Fruit fly (Drosophila melanogaster) whole organism, embryonic: Measurements from ENCODE around the gene smash.

Experiments used
- BEAF-32 ChIP-seq: fragments of 200-800 bp; sonication (Bioruptor generic); optimal IDR thresholded peaks from 3 replicates; lab custom pipeline; 2017; ENCODE audit warnings: missing biosample characterization, missing genetic modification characterization, mild to moderate bottlenecking, moderate library complexity, missing genetic modification reagents
- Blimp-1 ChIP-seq: fragments of 200-800 bp; sonication (Bioruptor generic); optimal IDR thresholded peaks from 3 replicates; lab custom pipeline; 2018; ENCODE audit warnings: missing biosample characterization, missing genetic modification characterization, mild to moderate bottlenecking, moderate library complexity, missing genetic modification reagents
- BtbVII ChIP-seq: fragments of 200-800 bp; sonication (Bioruptor generic); optimal IDR thresholded peaks from 3 replicates; lab custom pipeline; 2017; ENCODE audit warnings: missing biosample characterization, mild to moderate bottlenecking, missing genetic modification characterization
- CG10462 ChIP-seq: fragments of 200-800 bp; sonication (Bioruptor generic); optimal IDR thresholded peaks from 2 replicates; lab custom pipeline; 2016; ENCODE audit warnings: missing biosample characterization, missing genetic modification characterization
- CG10979 ChIP-seq: fragments of 200-800 bp; sonication (Bioruptor generic); optimal IDR thresholded peaks from 2 replicates; lab custom pipeline; 2018; ENCODE audit warnings: missing biosample characterization, mild to moderate bottlenecking, missing genetic modification characterization, moderate library complexity
- CG11504 ChIP-seq: fragments of 200-800 bp; sonication (Bioruptor generic); optimal IDR thresholded peaks from 3 replicates; lab custom pipeline; 2019; ENCODE audit warnings: missing biosample characterization, mild to moderate bottlenecking, missing genetic modification characterization, moderate library complexity
- CG12155 ChIP-seq: fragments of 200-800 bp; sonication (Bioruptor generic); optimal IDR thresholded peaks from 3 replicates; lab custom pipeline; 2016; ENCODE audit warnings: missing biosample characterization, missing genetic modification characterization
- CG15073 ChIP-seq: fragments of 200-800 bp; sonication (Bioruptor generic); optimal IDR thresholded peaks from 2 replicates; lab custom pipeline; 2016; ENCODE audit warnings: missing biosample characterization, missing genetic modification characterization
- CG18262 ChIP-seq: fragments of 200-800 bp; optimal IDR thresholded peaks from 3 replicates; lab custom pipeline; 2019; ENCODE audit warnings: missing biosample characterization, mild to moderate bottlenecking, missing genetic modification characterization, moderate library complexity
- CG2678 ChIP-seq: fragments of 200-800 bp; sonication (Bioruptor generic); optimal IDR thresholded peaks from 3 replicates; lab custom pipeline; 2019; ENCODE audit warnings: missing biosample characterization, mild to moderate bottlenecking, missing genetic modification characterization, moderate library complexity
- CG2875 ChIP-seq: fragments of 200-800 bp; sonication (Bioruptor generic); optimal IDR thresholded peaks from 2 replicates; lab custom pipeline; 2017; ENCODE audit warnings: missing biosample characterization, mild to moderate bottlenecking, missing genetic modification characterization, missing genetic modification reagents
- CG30403 ChIP-seq: fragments of 200-800 bp; sonication (Bioruptor generic); optimal IDR thresholded peaks from 3 replicates; lab custom pipeline; 2016; ENCODE audit warnings: missing biosample characterization, missing genetic modification characterization
- CG32772 ChIP-seq: fragments of 200-800 bp; sonication (Bioruptor generic); IDR thresholded peaks from 2 replicates; pipeline ENCODE4 v1.3.6; 2022; ENCODE audit warnings: missing biosample characterization, missing genetic modification characterization
- CG3281 ChIP-seq: fragments of 200-800 bp; sonication (Bioruptor generic); optimal IDR thresholded peaks from 3 replicates; lab custom pipeline; 2017; ENCODE audit warnings: missing biosample characterization, mild to moderate bottlenecking, missing genetic modification characterization
- CG42726 ChIP-seq: fragments of 200-800 bp; sonication (Bioruptor generic); IDR thresholded peaks from 2 replicates; pipeline ENCODE4 v1.3.6; 2022; ENCODE audit warnings: missing biosample characterization, missing genetic modification characterization; ENCODE audit not compliant: partially characterized antibody
- CG4707 ChIP-seq: fragments of 200-800 bp; sonication (Bioruptor generic); optimal IDR thresholded peaks from 2 replicates; lab custom pipeline; 2018; ENCODE audit warnings: missing biosample characterization, mild to moderate bottlenecking, missing genetic modification characterization, moderate library complexity
- CG5180 ChIP-seq: fragments of 200-800 bp; sonication (Bioruptor generic); optimal IDR thresholded peaks from 3 replicates; lab custom pipeline; 2017; ENCODE audit warnings: missing biosample characterization, missing genetic modification characterization, mild to moderate bottlenecking, moderate library complexity, missing genetic modification reagents
- CG6689 ChIP-seq: fragments of 200-800 bp; sonication (Bioruptor generic); IDR thresholded peaks from 2 replicates; pipeline ENCODE4 v1.3.6; 2022; ENCODE audit warnings: missing biosample characterization, missing genetic modification characterization
- CG7556 ChIP-seq: fragments of 200-800 bp; sonication (Bioruptor generic); optimal IDR thresholded peaks from 2 replicates; lab custom pipeline; 2017; ENCODE audit warnings: missing biosample characterization, mild to moderate bottlenecking, missing genetic modification characterization
- CG7928 ChIP-seq: fragments of 200-800 bp; sonication (Bioruptor generic); optimal IDR thresholded peaks from 2 replicates; lab custom pipeline; 2017; ENCODE audit warnings: missing biosample characterization, mild to moderate bottlenecking, missing genetic modification characterization
- CG9437 ChIP-seq: fragments of 200-800 bp; sonication (Bioruptor generic); optimal IDR thresholded peaks from 2 replicates; lab custom pipeline; 2018; ENCODE audit warnings: missing biosample characterization, mild to moderate bottlenecking, missing genetic modification characterization
- CTCF ChIP-seq: fragments of 200-800 bp; sonication (Bioruptor generic); optimal IDR thresholded peaks from 2 replicates; lab custom pipeline; 2017; ENCODE audit warnings: missing biosample characterization, mild to moderate bottlenecking, missing genetic modification characterization, moderate library complexity
- Dad ChIP-seq: fragments of 200-800 bp; sonication (Bioruptor generic); optimal IDR thresholded peaks from 3 replicates; lab custom pipeline; 2016; ENCODE audit warnings: missing biosample characterization, missing genetic modification characterization
- Dbx ChIP-seq: fragments of 200-800 bp; sonication (Bioruptor generic); IDR thresholded peaks from 3 replicates; pipeline ENCODE4 v1.3.6; 2022; ENCODE audit warnings: missing biosample characterization, missing genetic modification characterization
- Dek ChIP-seq: fragments of 200-800 bp; sonication (Bioruptor generic); optimal IDR thresholded peaks from 3 replicates; lab custom pipeline; 2019; ENCODE audit warnings: missing biosample characterization, mild to moderate bottlenecking, missing genetic modification characterization, moderate library complexity
- Dip3 ChIP-seq: fragments of 200-800 bp; sonication (Bioruptor generic); optimal IDR thresholded peaks from 3 replicates; lab custom pipeline; 2016; ENCODE audit warnings: missing biosample characterization, missing genetic modification characterization
- Doc3 ChIP-seq: fragments of 200-800 bp; sonication (Bioruptor generic); IDR thresholded peaks from 3 replicates; pipeline ENCODE4 v1.3.6; 2022; ENCODE audit warnings: missing biosample characterization, missing genetic modification characterization; ENCODE audit not compliant: partially characterized antibody
- HLHmδ ChIP-seq: fragments of 200-800 bp; sonication (Bioruptor generic); optimal IDR thresholded peaks from 2 replicates; lab custom pipeline; 2018; ENCODE audit warnings: missing biosample characterization, mild to moderate bottlenecking, missing genetic modification characterization, moderate library complexity
- Max ChIP-seq: fragments of 200-800 bp; sonication (Bioruptor generic); optimal IDR thresholded peaks from 2 replicates; lab custom pipeline; 2016; ENCODE audit warnings: missing biosample characterization, mild to moderate bottlenecking, missing genetic modification characterization
- Med ChIP-seq: fragments of 200-800 bp; sonication (Bioruptor generic); peaks from one replicate; lab custom pipeline; 2016; ENCODE audit warnings: missing biosample characterization, missing genetic modification characterization, mild to moderate bottlenecking, inconsistent platforms, moderate library complexity
- Mes4 ChIP-seq: fragments of 200-800 bp; sonication (Bioruptor generic); optimal IDR thresholded peaks from 2 replicates; lab custom pipeline; 2016; ENCODE audit warnings: missing biosample characterization, missing genetic modification characterization
- Optix ChIP-seq: fragments of 200-800 bp; sonication (Bioruptor generic); IDR thresholded peaks from 3 replicates; pipeline ENCODE4 v1.3.6; 2022; ENCODE audit warnings: missing biosample characterization, missing genetic modification characterization
- Pdp1 ChIP-seq, 2 experiments: fragments of 200-800 bp; sonication (Bioruptor generic); optimal IDR thresholded peaks; 3 replicates each; lab custom pipeline; 2016; ENCODE audit warnings: missing biosample characterization in 2 of 2, missing genetic modification characterization in 2 of 2, mild to moderate bottlenecking in 1 of 2, moderate library complexity in 1 of 2
- Sry-δ ChIP-seq: fragments of 200-800 bp; sonication (Bioruptor generic); optimal IDR thresholded peaks from 2 replicates; lab custom pipeline; 2016; ENCODE audit warnings: missing biosample characterization, missing genetic modification characterization
- Trl ChIP-seq, 3 experiments: fragments of >200 bp in 2 of 3; fragments of 200-800 bp in 1 of 3; sonication (Bioruptor generic) in 1 of 3; optimal IDR thresholded peaks; 2 replicates in 1 of 3; 3 replicates in 2 of 3; lab custom pipeline; 2016 to 2017; ENCODE audit warnings: missing biosample characterization in 1 of 3, missing genetic modification characterization in 1 of 3
- Xbp1 ChIP-seq: fragments of 200-800 bp; sonication (Bioruptor generic); optimal IDR thresholded peaks from 3 replicates; lab custom pipeline; 2016; ENCODE audit warnings: missing biosample characterization, mild to moderate bottlenecking, missing genetic modification characterization
- ab ChIP-seq: fragments of 200-800 bp; sonication (Bioruptor generic); optimal IDR thresholded peaks from 2 replicates; lab custom pipeline; 2016; ENCODE audit warnings: missing biosample characterization, missing genetic modification characterization
- chinmo ChIP-seq: fragments of 200-800 bp; sonication (Bioruptor generic); IDR thresholded peaks from 4 replicates; pipeline ENCODE4 v1.3.6; 2022; ENCODE audit warnings: missing biosample characterization, missing genetic modification characterization; ENCODE audit not compliant: partially characterized antibody
- danr ChIP-seq: fragments of 200-800 bp; sonication (Bioruptor generic); IDR thresholded peaks from 2 replicates; pipeline ENCODE4 v1.3.6; 2022; ENCODE audit warnings: missing biosample characterization, missing genetic modification characterization
- dati ChIP-seq: fragments of 200-800 bp; sonication (Bioruptor generic); IDR thresholded peaks from 2 replicates; pipeline ENCODE4 v1.3.6; 2022; ENCODE audit warnings: missing biosample characterization, missing genetic modification characterization
- fd96Cb ChIP-seq: fragments of 200-800 bp; sonication (Bioruptor generic); optimal IDR thresholded peaks from 2 replicates; lab custom pipeline; 2018; ENCODE audit warnings: missing biosample characterization, mild to moderate bottlenecking, missing genetic modification characterization, moderate library complexity
- gem ChIP-seq: fragments of 200-800 bp; sonication (Bioruptor generic); optimal IDR thresholded peaks from 2 replicates; lab custom pipeline; 2019; ENCODE audit warnings: missing biosample characterization, mild to moderate bottlenecking, missing genetic modification characterization, moderate library complexity
- lola ChIP-seq, 3 experiments: fragments of >200 bp in 2 of 3; fragments of 200-800 bp in 1 of 3; sonication (Bioruptor generic) in 1 of 3; optimal IDR thresholded peaks; 2 replicates each; lab custom pipeline; 2017 to 2019; ENCODE audit warnings: missing biosample characterization in 3 of 3, missing genetic modification characterization in 3 of 3, mild to moderate bottlenecking in 1 of 3, moderate library complexity in 1 of 3
- scrt ChIP-seq: fragments of 200-800 bp; sonication (Bioruptor generic); optimal IDR thresholded peaks from 2 replicates; lab custom pipeline; 2018; ENCODE audit warnings: missing biosample characterization, mild to moderate bottlenecking, missing genetic modification characterization, moderate library complexity
- sens ChIP-seq: fragments of 200-800 bp; sonication (Bioruptor generic); peaks from one replicate; lab custom pipeline; 2016; ENCODE audit warnings: missing biosample characterization, missing genetic modification characterization
- tio ChIP-seq: fragments of 200-800 bp; sonication (Bioruptor generic); optimal IDR thresholded peaks from 2 replicates; lab custom pipeline; 2017; ENCODE audit warnings: missing biosample characterization, missing genetic modification characterization, inconsistent platforms
- wdn ChIP-seq: fragments of 200-800 bp; sonication (Bioruptor generic); IDR thresholded peaks from 2 replicates; pipeline ENCODE4 v1.3.6; 2022; ENCODE audit warnings: missing biosample characterization, missing genetic modification characterization
- yki ChIP-seq: fragments of >200 bp; optimal IDR thresholded peaks from 3 replicates; lab custom pipeline; 2018
- zf30C ChIP-seq: fragments of 200-800 bp; sonication (Bioruptor generic); optimal IDR thresholded peaks from 3 replicates; lab custom pipeline; 2018; ENCODE audit warnings: missing biosample characterization, mild to moderate bottlenecking, missing genetic modification characterization

The smash gene

DNA sequence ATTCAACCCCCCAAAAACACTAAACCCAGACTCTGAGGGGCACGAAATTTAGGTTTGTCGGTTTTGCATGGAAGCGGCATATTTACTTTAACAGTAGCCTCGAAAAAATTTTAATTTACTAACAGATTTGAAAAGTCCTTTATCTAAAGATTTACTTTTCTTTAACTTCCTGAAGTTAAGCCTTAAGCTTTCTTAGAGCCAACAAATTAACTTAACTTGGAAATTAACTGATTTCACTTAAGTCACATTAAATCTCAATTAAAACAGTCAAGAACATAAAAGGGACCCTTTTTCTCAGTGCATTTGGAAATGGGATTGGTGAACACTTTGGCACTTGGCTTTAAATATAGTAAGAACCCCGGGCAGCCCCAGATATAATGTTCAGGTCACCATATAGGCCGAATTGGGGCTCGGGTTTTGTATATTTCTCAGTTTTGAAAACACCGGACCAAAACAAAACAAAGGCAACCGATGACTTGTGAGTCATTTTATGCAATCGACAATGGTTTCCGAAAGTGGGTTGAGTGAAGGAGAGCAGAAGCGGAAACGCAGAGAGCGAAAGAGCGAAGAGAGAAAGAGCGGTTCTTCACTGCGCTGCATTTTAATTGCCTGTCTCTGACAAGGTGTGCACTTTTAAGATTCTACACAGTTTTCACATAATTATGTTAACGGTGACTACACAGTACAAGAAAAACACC, 79.3 kb downstream of the smash start (continued):
- TF ChIP-seq chinmo (GFP tag; lab: Robert Waterston, UW) (no peak), Max (GFP tag; lab: Kevin White, UChicago) (no peak), dati (GFP tag; lab: Robert Waterston, UW) (no peak), fd96Cb (tag; lab: Kevin White, UChicago) (peak; percentile 15), Sry-δ (GFP tag; lab: Kevin White, UChicago) (no peak), lola (GFP tag; optimal IDR thresholded peaks at IDR 0.05; lab: Kevin White, UChicago) (peak in 1 of 3 experiments; percentile 33), Dip3 (no peak), Optix (no peak), CG12155 (GFP tag; lab: Kevin White, UChicago) (peak; percentile 8), CG6689 (GFP tag; lab: Robert Waterston, UW) (no peak), CG32772 (no peak), Dek (tag; lab: Kevin White, UChicago) (no peak), sens (GFP tag; lab: Kevin White, UChicago) (peak; percentile 78), CG7556 (no peak), CG2875 (peak; percentile 7), CG30403 (GFP tag; lab: Kevin White, UChicago) (peak; percentile 12), Blimp-1 (GFP tag; lab: Kevin White, UChicago) (peak; percentile 2), Pdp1 (GFP tag; optimal IDR thresholded peaks at IDR 0.05; lab: Kevin White, UChicago) (peak in 1 of 2 experiments; percentile 91), wdn (GFP tag; lab: Robert Waterston, UW) (no peak), zf30C (peak; percentile 35), ab (GFP tag; lab: Kevin White, UChicago) (no peak), CG5180 (GFP tag; lab: Kevin White, UChicago) (no peak), BtbVII (no peak), Doc3 (no peak), CG10979 (peak; percentile 24), Dbx (no peak), Xbp1 (GFP tag; lab: Kevin White, UChicago) (peak; percentile 7), scrt (GFP tag; lab: Kevin White, UChicago) (no peak), HLHmδ (GFP tag; lab: Kevin White, UChicago) (no peak), CG18262 (peak; percentile 42), Mes4 (no peak), tio (GFP tag; lab: Kevin White, UChicago) (peak; percentile 7), CG3281 (GFP tag; lab: Kevin White, UChicago) (no peak), Trl (optimal IDR thresholded peaks at IDR 0.05; lab: Kevin White, UChicago) (peak; percentile 79 to 95), Trl (GFP tag; optimal IDR thresholded peaks at IDR 0.05; lab: Kevin White, UChicago) (no peak), CG2678 (peak; percentile 21), CG42726 (no peak), BEAF-32 (GFP tag; lab: Kevin White, UChicago) (no peak), CG9437 (GFP tag; lab: Kevin White, UChicago) (peak; percentile 18), Med (GFP tag; lab: Kevin White, UChicago) (peak; percentile 78), CTCF (GFP tag; lab: Kevin White, UChicago) (no peak), danr (GFP tag; lab: Robert Waterston, UW) (no peak), CG10462 (GFP tag; lab: Kevin White, UChicago) (peak; percentile 1), yki (lab: Kevin White, UChicago) (peak; percentile 78), CG11504 (peak; percentile 34), CG7928 (GFP tag; lab: Kevin White, UChicago) (no peak), gem (tag; lab: Kevin White, UChicago) (peak; percentile 36), Dad (GFP tag; lab: Kevin White, UChicago) (no peak), CG4707 (no peak), CG15073 (GFP tag; lab: Kevin White, UChicago) (no peak)
